Worm (Caenorhabditis elegans) whole organism, L4/young adult: ENCODE measurements around the gene H08M01.1.

ENCODE experiments used
- W03F9.2 ChIP-seq: fragments of 150-350 bp; optimal IDR thresholded peaks from 2 replicates; lab custom pipeline; 2014; ENCODE audit warnings: missing biosample characterization, missing genetic modification characterization
- dao-5 ChIP-seq: sonication (generic microtip); optimal IDR thresholded peaks from 2 replicates; lab custom pipeline; 2016; ENCODE audit warnings: missing genotype, missing genetic modification characterization, moderate library complexity, missing compliant biosample characterization
- him-1 ChIP-seq: sonication (generic microtip); optimal IDR thresholded peaks from 2 replicates; lab custom pipeline; 2016; ENCODE audit warnings: missing genotype, missing genetic modification reagents, missing genetic modification characterization, missing compliant biosample characterization

- TF ChIP-seq dao-5 (tag; lab: Kevin White, UChicago) (no peak), him-1 (tag; lab: Kevin White, UChicago) (no peak), W03F9.2 (peak; percentile 46)
Observed at ce11 chrIV:13826363-13826762, 9.8 kb downstream of the H08M01.1 start.
